Worm (Caenorhabditis elegans) whole organism, mixed stage, embryonic: ENCODE measurements around the gene Y38E10A.14.

Source experiments
- elt-3 ChIP-seq: fragments of 150-350 bp; optimal IDR thresholded peaks from 2 replicates; lab custom pipeline; 2014; ENCODE audit warnings: missing biosample characterization, missing genetic modification characterization
- nhr-237 ChIP-seq: fragments of 150-350 bp; optimal IDR thresholded peaks from 2 replicates; lab custom pipeline; 2014; ENCODE audit warnings: missing biosample characterization, missing genetic modification characterization
- nhr-76 ChIP-seq: sonication (generic microtip); optimal IDR thresholded peaks from 2 replicates; lab custom pipeline; 2017; ENCODE audit warnings: missing biosample characterization, missing genetic modification characterization
- snpc-4 ChIP-seq: fragments of 150-350 bp; optimal IDR thresholded peaks from 2 replicates; lab custom pipeline; 2014; ENCODE audit warnings: missing biosample characterization, missing genetic modification characterization

DNA sequence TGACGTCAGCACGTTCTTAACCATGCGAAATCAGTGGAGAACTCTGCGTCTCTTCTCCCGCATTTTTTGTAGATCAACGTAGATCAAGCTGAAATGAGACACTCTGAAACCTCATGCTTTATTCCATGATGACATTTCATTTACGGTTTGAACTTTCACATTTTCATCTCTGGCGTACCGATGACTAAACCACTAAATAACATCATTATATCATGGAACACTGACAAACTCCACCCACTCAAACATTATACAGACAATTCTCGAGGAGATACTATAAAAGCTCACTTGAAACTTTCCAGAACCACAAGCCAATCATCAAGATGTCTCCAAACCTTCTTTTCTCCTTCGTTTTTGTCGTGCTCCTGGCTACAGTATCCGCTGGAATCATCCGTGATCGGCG is 2.6 kb upstream of the Y38E10A.14 start, which contains the start of gene nspe-7:
- TF ChIP-seq snpc-4 (tag; lab: Kevin White, UChicago) = no peak
- TF ChIP-seq nhr-237 (tag; lab: Kevin White, UChicago) = no peak
- no peak for TF ChIP-seq elt-3 (tag; lab: Kevin White, UChicago)
- no peak for TF ChIP-seq nhr-76 (tag; lab: Kevin White, UChicago)
